Fruit fly (Drosophila melanogaster) whole organism, embryonic: ENCODE results near the gene CG42759.

Source experiments
- Atf6 ChIP-seq: fragments of 200-800 bp; sonication (Bioruptor generic); IDR thresholded peaks from 2 replicates; pipeline ENCODE4 v1.3.6; 2022; ENCODE audit warnings: missing biosample characterization, missing genetic modification characterization
- Bgb ChIP-seq: fragments of 200-800 bp; sonication (Bioruptor generic); IDR thresholded peaks from 2 replicates; pipeline ENCODE4 v1.3.6; 2022; ENCODE audit warnings: missing biosample characterization, missing genetic modification characterization; ENCODE audit not compliant: partially characterized antibody
- Blimp-1 ChIP-seq: fragments of 200-800 bp; sonication (Bioruptor generic); optimal IDR thresholded peaks from 3 replicates; lab custom pipeline; 2018; ENCODE audit warnings: missing biosample characterization, missing genetic modification characterization, mild to moderate bottlenecking, moderate library complexity, missing genetic modification reagents
- BtbVII ChIP-seq: fragments of 200-800 bp; sonication (Bioruptor generic); optimal IDR thresholded peaks from 3 replicates; lab custom pipeline; 2017; ENCODE audit warnings: missing biosample characterization, mild to moderate bottlenecking, missing genetic modification characterization
- CG10274 ChIP-seq: fragments of 200-800 bp; sonication (Bioruptor generic); optimal IDR thresholded peaks from 3 replicates; lab custom pipeline; 2017; ENCODE audit warnings: missing biosample characterization, mild to moderate bottlenecking, missing genetic modification characterization
- CG11093 ChIP-seq: fragments of 200-800 bp; sonication (Bioruptor generic); IDR thresholded peaks from 3 replicates; pipeline ENCODE4 v1.3.6; 2022; ENCODE audit warnings: missing biosample characterization, missing genetic modification characterization
- CG13296 ChIP-seq: fragments of 200-800 bp; sonication (Bioruptor generic); optimal IDR thresholded peaks from 3 replicates; lab custom pipeline; 2018; ENCODE audit warnings: missing biosample characterization, mild to moderate bottlenecking, missing genetic modification characterization
- CG14965 ChIP-seq: fragments of 200-800 bp; sonication (Bioruptor generic); optimal IDR thresholded peaks from 2 replicates; lab custom pipeline; 2016; ENCODE audit warnings: missing biosample characterization, missing genetic modification characterization, borderline replicate concordance
- CG1647 ChIP-seq: fragments of 200-800 bp; sonication (Bioruptor generic); optimal IDR thresholded peaks from 3 replicates; lab custom pipeline; 2016; ENCODE audit warnings: missing biosample characterization, missing genetic modification characterization
- CG16813 ChIP-seq: fragments of 200-800 bp; sonication (Bioruptor generic); IDR thresholded peaks from 3 replicates; pipeline ENCODE4 v1.3.6; 2022; ENCODE audit warnings: missing biosample characterization, missing genetic modification characterization; ENCODE audit not compliant: partially characterized antibody
- CG2116 ChIP-seq: fragments of 200-800 bp; sonication (Bioruptor generic); optimal IDR thresholded peaks from 3 replicates; lab custom pipeline; 2018; ENCODE audit warnings: missing biosample characterization, mild to moderate bottlenecking, missing genetic modification characterization
- CG2889 ChIP-seq: fragments of 200-800 bp; sonication (Bioruptor generic); IDR thresholded peaks from 3 replicates; pipeline ENCODE4 v1.3.6; 2022; ENCODE audit warnings: missing biosample characterization, missing genetic modification characterization
- CG31224 ChIP-seq: fragments of 200-800 bp; sonication (Bioruptor generic); IDR thresholded peaks from 2 replicates; pipeline ENCODE4 v1.3.6; 2022; ENCODE audit warnings: missing biosample characterization, missing genetic modification characterization
- CG31365 ChIP-seq: fragments of 200-800 bp; sonication (Bioruptor generic); optimal IDR thresholded peaks from 2 replicates; lab custom pipeline; 2018; ENCODE audit warnings: missing biosample characterization, mild to moderate bottlenecking, missing genetic modification characterization
- CG3281 ChIP-seq: fragments of 200-800 bp; sonication (Bioruptor generic); optimal IDR thresholded peaks from 3 replicates; lab custom pipeline; 2017; ENCODE audit warnings: missing biosample characterization, mild to moderate bottlenecking, missing genetic modification characterization
- CG6175 ChIP-seq: fragments of 200-800 bp; sonication (Bioruptor generic); IDR thresholded peaks from 3 replicates; pipeline ENCODE4 v1.3.6; 2022; ENCODE audit warnings: missing biosample characterization, missing genetic modification characterization
- CG8388 ChIP-seq: fragments of 200-800 bp; sonication (Bioruptor generic); optimal IDR thresholded peaks from 2 replicates; lab custom pipeline; 2019; ENCODE audit warnings: missing biosample characterization, mild to moderate bottlenecking, missing genetic modification characterization, moderate library complexity
- CG8944 ChIP-seq: fragments of 200-800 bp; sonication (Bioruptor generic); optimal IDR thresholded peaks from 3 replicates; lab custom pipeline; 2016; ENCODE audit warnings: missing biosample characterization, missing genetic modification characterization
- CG9609 ChIP-seq: fragments of 200-800 bp; sonication (Bioruptor generic); optimal IDR thresholded peaks from 3 replicates; lab custom pipeline; 2016; ENCODE audit warnings: missing biosample characterization, missing genetic modification characterization
- CG9817 ChIP-seq: fragments of 200-800 bp; sonication (Bioruptor generic); optimal IDR thresholded peaks from 2 replicates; lab custom pipeline; 2018; ENCODE audit warnings: missing biosample characterization, mild to moderate bottlenecking, missing genetic modification characterization, moderate library complexity
- CTCF ChIP-seq: fragments of 200-800 bp; sonication (Bioruptor generic); optimal IDR thresholded peaks from 2 replicates; lab custom pipeline; 2017; ENCODE audit warnings: missing biosample characterization, mild to moderate bottlenecking, missing genetic modification characterization, moderate library complexity
- E2f2 ChIP-seq: fragments of 200-800 bp; sonication (Bioruptor generic); IDR thresholded peaks from 2 replicates; pipeline ENCODE4 v1.3.6; 2022; ENCODE audit warnings: missing biosample characterization, missing genetic modification characterization
- Elba2 ChIP-seq: fragments of 200-800 bp; sonication (Bioruptor generic); optimal IDR thresholded peaks from 3 replicates; lab custom pipeline; 2016; ENCODE audit warnings: missing biosample characterization, missing genetic modification characterization
- GATAe ChIP-seq: fragments of 200-800 bp; sonication (Bioruptor generic); conservative IDR thresholded peaks from 2 replicates; pipeline ENCODE4 v1.3.6; 2022; ENCODE audit warnings: missing biosample characterization, missing genetic modification characterization
- H15 ChIP-seq: fragments of 200-800 bp; sonication (Bioruptor generic); IDR thresholded peaks from 3 replicates; pipeline ENCODE4 v1.3.6; 2022; ENCODE audit warnings: missing biosample characterization, missing genetic modification characterization
- NC2β ChIP-seq: fragments of 200-800 bp; sonication (Bioruptor generic); optimal IDR thresholded peaks from 2 replicates; lab custom pipeline; 2016; ENCODE audit warnings: missing biosample characterization, missing genetic modification characterization
- NFAT ChIP-seq: fragments of 200-800 bp; sonication (Bioruptor generic); IDR thresholded peaks from 2 replicates; pipeline ENCODE4 v1.3.6; 2022; ENCODE audit warnings: missing biosample characterization, missing genetic modification characterization
- Oaz ChIP-seq: fragments of 200-800 bp; sonication (Bioruptor generic); IDR thresholded peaks from 2 replicates; pipeline ENCODE4 v1.3.6; 2022; ENCODE audit warnings: missing biosample characterization, missing genetic modification characterization
- Optix ChIP-seq: fragments of 200-800 bp; sonication (Bioruptor generic); IDR thresholded peaks from 3 replicates; pipeline ENCODE4 v1.3.6; 2022; ENCODE audit warnings: missing biosample characterization, missing genetic modification characterization
- Ptx1 ChIP-seq: fragments of 200-800 bp; sonication (Bioruptor generic); IDR thresholded peaks from 2 replicates; pipeline ENCODE4 v1.3.6; 2022; ENCODE audit warnings: missing biosample characterization, missing genetic modification characterization
- Sry-δ ChIP-seq: fragments of 200-800 bp; sonication (Bioruptor generic); optimal IDR thresholded peaks from 2 replicates; lab custom pipeline; 2016; ENCODE audit warnings: missing biosample characterization, missing genetic modification characterization
- TFAM ChIP-seq: fragments of 200-800 bp; sonication (Bioruptor generic); optimal IDR thresholded peaks from 2 replicates; lab custom pipeline; 2017; ENCODE audit warnings: missing biosample characterization, missing genetic modification characterization, inconsistent platforms
- ab ChIP-seq: fragments of 200-800 bp; sonication (Bioruptor generic); optimal IDR thresholded peaks from 2 replicates; lab custom pipeline; 2016; ENCODE audit warnings: missing biosample characterization, missing genetic modification characterization
- bbx ChIP-seq: fragments of 200-800 bp; sonication (Bioruptor generic); IDR thresholded peaks from 2 replicates; pipeline ENCODE4 v1.3.6; 2022; ENCODE audit warnings: missing biosample characterization, missing genetic modification characterization; ENCODE audit not compliant: partially characterized antibody
- bigmax ChIP-seq: fragments of 200-800 bp; sonication (Bioruptor generic); optimal IDR thresholded peaks from 2 replicates; lab custom pipeline; 2018; ENCODE audit warnings: missing biosample characterization, mild to moderate bottlenecking, missing genetic modification characterization
- btn ChIP-seq: fragments of 200-800 bp; sonication (Bioruptor generic); optimal IDR thresholded peaks from 2 replicates; lab custom pipeline; 2016; ENCODE audit warnings: missing biosample characterization, missing genetic modification characterization
- da ChIP-seq: fragments of 200-800 bp; sonication (Bioruptor generic); optimal IDR thresholded peaks from 2 replicates; lab custom pipeline; 2016; ENCODE audit warnings: missing biosample characterization, missing genetic modification characterization
- dm ChIP-seq: fragments of 200-800 bp; sonication (Bioruptor generic); optimal IDR thresholded peaks from 3 replicates; lab custom pipeline; 2016; ENCODE audit warnings: missing biosample characterization, missing genetic modification characterization
- en ChIP-seq: fragments of 200-800 bp; sonication (Bioruptor generic); optimal IDR thresholded peaks from 2 replicates; lab custom pipeline; 2016; ENCODE audit warnings: missing biosample characterization, missing genetic modification characterization
- eyg ChIP-seq: fragments of 200-800 bp; sonication (Bioruptor generic); optimal IDR thresholded peaks from 3 replicates; lab custom pipeline; 2016; ENCODE audit warnings: missing biosample characterization, missing genetic modification characterization
- ftz-f1 ChIP-seq: fragments of 200-800 bp; sonication (Bioruptor generic); optimal IDR thresholded peaks from 2 replicates; lab custom pipeline; 2016; ENCODE audit warnings: missing biosample characterization, missing genetic modification characterization
- hkb ChIP-seq, 2 experiments: fragments of 200-800 bp in 1 of 2; fragments of >200 bp in 1 of 2; sonication (Bioruptor generic) in 1 of 2; IDR thresholded peaks in 1 of 2; optimal IDR thresholded peaks in 1 of 2; 2 replicates each; pipeline versions ENCODE4 v1.3.6 to Lab custom; 2017 to 2022; ENCODE audit warnings: missing biosample characterization in 1 of 2, missing genetic modification characterization in 1 of 2
- ken ChIP-seq: fragments of 200-800 bp; sonication (Bioruptor generic); IDR thresholded peaks from 3 replicates; pipeline ENCODE4 v1.3.6; 2022; ENCODE audit warnings: missing biosample characterization, missing genetic modification characterization
- klu ChIP-seq: fragments of 200-800 bp; sonication (Bioruptor generic); IDR thresholded peaks from 2 replicates; pipeline ENCODE4 v1.3.6; 2022; ENCODE audit warnings: missing biosample characterization, missing genetic modification characterization
- prd ChIP-seq, 3 experiments: fragments of >200 bp in 2 of 3; fragments of 200-800 bp in 1 of 3; sonication (Bioruptor generic) in 1 of 3; optimal IDR thresholded peaks in 2 of 3; IDR thresholded peaks in 1 of 3; 2 replicates in 2 of 3; 3 replicates in 1 of 3; pipeline versions ENCODE4 v1.3.6 to Lab custom; 2017 to 2022; ENCODE audit warnings: missing biosample characterization in 1 of 3, missing genetic modification characterization in 1 of 3
- salm ChIP-seq: fragments of 200-800 bp; sonication (Bioruptor generic); optimal IDR thresholded peaks from 2 replicates; lab custom pipeline; 2018; ENCODE audit warnings: missing biosample characterization, mild to moderate bottlenecking, missing genetic modification characterization
- seq ChIP-seq: fragments of 200-800 bp; sonication (Bioruptor generic); IDR thresholded peaks from 2 replicates; pipeline ENCODE4 v1.3.6; 2022; ENCODE audit warnings: missing biosample characterization, missing genetic modification characterization
- shn ChIP-seq: fragments of 200-800 bp; sonication (Bioruptor generic); optimal IDR thresholded peaks from 3 replicates; lab custom pipeline; 2016; ENCODE audit warnings: missing biosample characterization, missing genetic modification characterization
- slou ChIP-seq: fragments of 200-800 bp; sonication (Bioruptor generic); optimal IDR thresholded peaks from 3 replicates; lab custom pipeline; 2016; ENCODE audit warnings: missing biosample characterization, missing genetic modification characterization
- yki ChIP-seq: fragments of >200 bp; optimal IDR thresholded peaks from 3 replicates; lab custom pipeline; 2018

CG42759 gene

dm6 chr3R:10097531-10098295 lies 45.2 kb upstream of the CG42759 start (continued):
- TF ChIP-seq klu (peak; percentile 64; the same call in 1 of the 2 replicates), CG1647 (GFP tag; lab: Kevin White, UChicago) (peak; percentile 11), NC2β (GFP tag; lab: Kevin White, UChicago) (no peak), CG8388 (GFP tag; lab: Kevin White, UChicago) (peak; percentile 50)

dm6 chr3R:10098296-10098675 lies 44.6 kb upstream of the CG42759 start:
- TF ChIP-seq CG3281 (GFP tag; lab: Kevin White, UChicago) (peak; percentile 19), prd (optimal IDR thresholded peaks at IDR 0.05; lab: Kevin White, UChicago) (no peak), prd (GFP tag; IDR thresholded peaks at IDR 0.05; lab: Robert Waterston, UW) (no peak), TFAM (GFP tag; lab: Kevin White, UChicago) (no peak), CG13296 (no peak), CG9817 (tag; lab: Kevin White, UChicago) (no peak), CG2116 (GFP tag; lab: Kevin White, UChicago) (no peak), E2f2 (GFP tag; lab: Robert Waterston, UW) (no peak), ftz-f1 (GFP tag; lab: Kevin White, UChicago) (no peak), GATAe (no peak), Optix (GFP tag; lab: Robert Waterston, UW) (no peak; the same call in 2 of the 3 replicates), H15 (GFP tag; lab: Robert Waterston, UW) (0 out of 3 replicates have a peak, but pooled peaks have one; percentile 2), CG11093 (no peak), NFAT (GFP tag; lab: Robert Waterston, UW) (no peak), Blimp-1 (GFP tag; lab: Kevin White, UChicago) (no peak), CTCF (GFP tag; lab: Kevin White, UChicago) (no peak), salm (tag; lab: Kevin White, UChicago) (no peak), CG2889 (no peak), btn (GFP tag; lab: Kevin White, UChicago) (no peak), da (GFP tag; lab: Kevin White, UChicago) (no peak), seq (GFP tag; lab: Robert Waterston, UW) (no peak), Sry-δ (GFP tag; lab: Kevin White, UChicago) (no peak), ken (GFP tag; lab: Robert Waterston, UW) (no peak), CG10274 (GFP tag; lab: Kevin White, UChicago) (no peak), CG9609 (GFP tag; lab: Kevin White, UChicago) (peak; percentile 2), eyg (GFP tag; lab: Kevin White, UChicago) (no peak), Oaz (GFP tag; lab: Robert Waterston, UW) (no peak), ab (GFP tag; lab: Kevin White, UChicago) (no peak), CG16813 (GFP tag; lab: Robert Waterston, UW) (no peak), CG8944 (GFP tag; lab: Kevin White, UChicago) (no peak), dm (GFP tag; lab: Kevin White, UChicago) (no peak), Ptx1 (no peak), CG6175 (no peak), CG31224 (GFP tag; lab: Robert Waterston, UW) (no peak), CG31365 (tag; lab: Kevin White, UChicago) (no peak), bbx (GFP tag; lab: Robert Waterston, UW) (no peak), yki (lab: Kevin White, UChicago) (no peak), CG14965 (GFP tag; lab: Kevin White, UChicago) (no peak), hkb (optimal IDR thresholded peaks at IDR 0.05; lab: Kevin White, UChicago) (no peak), hkb (GFP tag; IDR thresholded peaks at IDR 0.05; lab: Robert Waterston, UW) (no peak), shn (GFP tag; lab: Kevin White, UChicago) (no peak), Bgb (GFP tag; lab: Robert Waterston, UW) (no peak), Elba2 (GFP tag; lab: Kevin White, UChicago) (no peak), Atf6 (GFP tag; lab: Robert Waterston, UW) (no peak), bigmax (GFP tag; lab: Kevin White, UChicago) (no peak), BtbVII (GFP tag; lab: Kevin White, UChicago) (no peak), en (GFP tag; lab: Kevin White, UChicago) (no peak), slou (GFP tag; lab: Kevin White, UChicago) (no peak)
